Comparison of ENCODE assay signal across 2 fruit fly cellular contexts in the genomic region with DNA sequence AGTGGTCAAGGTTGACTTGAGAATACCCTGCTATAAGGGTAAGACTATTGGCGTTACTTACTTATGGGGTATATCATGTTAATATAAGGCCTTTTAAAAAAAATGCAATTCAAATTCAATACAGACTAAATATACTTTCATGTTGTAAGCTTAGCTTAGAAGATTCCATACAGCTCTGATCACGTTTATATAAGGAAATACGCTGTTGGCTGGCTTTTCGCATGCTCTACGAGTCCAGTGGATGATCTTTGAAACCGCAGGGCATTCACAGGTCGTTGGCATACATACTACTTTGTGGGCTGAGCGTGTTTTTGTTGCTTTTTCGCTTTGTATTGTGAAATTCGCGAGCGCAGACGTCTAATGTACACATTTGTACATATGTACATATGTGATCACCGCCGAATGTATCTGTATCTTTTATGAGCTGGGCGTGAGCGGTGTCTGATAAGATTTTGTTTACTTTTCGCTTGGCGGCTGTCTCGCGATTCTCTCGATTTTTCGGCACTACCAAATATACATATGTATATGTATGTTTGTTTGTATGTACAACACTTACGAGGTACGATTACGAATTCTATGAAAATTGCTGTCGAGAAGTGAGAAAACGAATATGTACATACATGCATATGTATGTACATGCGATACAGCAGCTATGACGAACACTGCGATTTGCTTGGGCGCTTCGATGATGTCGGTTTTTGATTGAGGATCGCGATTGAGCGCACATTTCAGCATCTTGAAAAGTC.
TF ChIP-seq lines count a peak whose summit lies in the region.

No protein-coding gene starts in this region.

TF ChIP-seq in whole organism, embryonic, 481 proteins besides CTCF, POLR2A, EP300 and RAD21 (continued from another document and continues in another):
- TF ChIP-seq unpg (GFP tag; optimal IDR thresholded peaks at IDR 0.05; lab: Kevin White, UChicago) (no peak), CG17912 (GFP tag; optimal IDR thresholded peaks at IDR 0.05; lab: Kevin White, UChicago) (peak; percentile 66), CG17829 (tag; optimal IDR thresholded peaks at IDR 0.05; lab: Kevin White, UChicago) (no peak), CG9797 (GFP tag; optimal IDR thresholded peaks at IDR 0.05; lab: Kevin White, UChicago) (no peak), Lim3 (GFP tag; IDR thresholded peaks at IDR 0.05; lab: Robert Waterston, UW) (no peak), mld (GFP tag; IDR thresholded peaks at IDR 0.05; lab: Robert Waterston, UW; ENCODE audit: partially characterized antibody) (no peak), CG7357 (GFP tag; IDR thresholded peaks at IDR 0.05; lab: Robert Waterston, UW) (0 out of 3 replicates have a peak, but pooled peaks have one; percentile 15), CG2199 (GFP tag; IDR thresholded peaks at IDR 0.05; lab: Robert Waterston, UW) (no peak), CG13296 (GFP tag; optimal IDR thresholded peaks at IDR 0.05; lab: Kevin White, UChicago) (peak; percentile 80), Stat92E (GFP tag; optimal IDR thresholded peaks at IDR 0.05; lab: Kevin White, UChicago) (no peak), Fer1 (GFP tag; optimal IDR thresholded peaks at IDR 0.05; lab: Kevin White, UChicago) (peak; percentile 80), Meics (GFP tag; optimal IDR thresholded peaks at IDR 0.05; lab: Kevin White, UChicago) (peak; percentile 65), ftz-f1 (GFP tag; optimal IDR thresholded peaks at IDR 0.05; lab: Kevin White, UChicago) (peak; percentile 55), Kr (GFP tag; optimal IDR thresholded peaks at IDR 0.05; lab: Kevin White, UChicago) (no peak), CG11456 (GFP tag; IDR thresholded peaks at IDR 0.05; lab: Robert Waterston, UW) (0 out of 3 replicates have a peak, but pooled peaks have one; percentile 34), Dll (GFP tag; IDR thresholded peaks at IDR 0.05; lab: Robert Waterston, UW; ENCODE audit: partially characterized antibody) (no peak), CG12299 (tag; optimal IDR thresholded peaks at IDR 0.05; lab: Kevin White, UChicago) (peak; percentile 53), CG1832 (GFP tag; optimal IDR thresholded peaks at IDR 0.05; lab: Kevin White, UChicago) (no peak), Nf-YA (GFP tag; IDR thresholded peaks at IDR 0.05; lab: Robert Waterston, UW) (no peak), CG4424 (GFP tag; optimal IDR thresholded peaks at IDR 0.05; lab: Kevin White, UChicago) (no peak), pros (GFP tag; optimal IDR thresholded peaks at IDR 0.05; lab: Kevin White, UChicago) (no peak), bigmax (GFP tag; optimal IDR thresholded peaks at IDR 0.05; lab: Kevin White, UChicago) (no peak), hth (optimal IDR thresholded peaks at IDR 0.05; lab: Kevin White, UChicago) (no peak), schlank (tag; optimal IDR thresholded peaks at IDR 0.05; lab: Kevin White, UChicago) (peak; percentile 55), hb (GFP tag; IDR thresholded peaks at IDR 0.05; lab: Robert Waterston, UW; ENCODE audit: partially characterized antibody) (no peak), CG1647 (GFP tag; optimal IDR thresholded peaks at IDR 0.05; lab: Kevin White, UChicago) (no peak), lbe (GFP tag; optimal IDR thresholded peaks at IDR 0.05; lab: Kevin White, UChicago) (peak; percentile 7), CG33557 (GFP tag; optimal IDR thresholded peaks at IDR 0.05; lab: Kevin White, UChicago) (peak; percentile 3), dysf (GFP tag; IDR thresholded peaks at IDR 0.05; lab: Robert Waterston, UW) (peak; percentile 56; the same call in 2 of the 3 replicates), sob (GFP tag; IDR thresholded peaks at IDR 0.05; lab: Robert Waterston, UW) (peak; percentile 30; the same call in 1 of the 2 replicates), nau (GFP tag; optimal IDR thresholded peaks at IDR 0.05; lab: Kevin White, UChicago) (peak; percentile 44), CG15011 (GFP tag; optimal IDR thresholded peaks at IDR 0.05; lab: Kevin White, UChicago) (peak; percentile 28), CrebB (tag; optimal IDR thresholded peaks at IDR 0.05; lab: Kevin White, UChicago) (peak; percentile 33), gsb-n (tag; optimal IDR thresholded peaks at IDR 0.05; lab: Kevin White, UChicago) (no peak), ERR (GFP tag; optimal IDR thresholded peaks at IDR 0.05; lab: Kevin White, UChicago) (peak; percentile 38), CG7987 (GFP tag; optimal IDR thresholded peaks at IDR 0.05; lab: Kevin White, UChicago) (peak; percentile 63), Rfx (GFP tag; IDR thresholded peaks at IDR 0.05; lab: Robert Waterston, UW) (peak; percentile 59; the same call in 1 of the 2 replicates), gce (GFP tag; IDR thresholded peaks at IDR 0.05; lab: Robert Waterston, UW) (0 out of 3 replicates have a peak, but pooled peaks have one; percentile 27), PHDP (tag; optimal IDR thresholded peaks at IDR 0.05; lab: Kevin White, UChicago) (peak; percentile 46), bab2 (GFP tag; optimal IDR thresholded peaks at IDR 0.05; lab: Kevin White, UChicago) (peak; percentile 62), CG2889 (GFP tag; IDR thresholded peaks at IDR 0.05; lab: Robert Waterston, UW) (no peak), Nf-YB (GFP tag; optimal IDR thresholded peaks at IDR 0.05; lab: Kevin White, UChicago) (peak; percentile 24), kni (GFP tag; optimal IDR thresholded peaks at IDR 0.05; lab: Kevin White, UChicago) (peak; percentile 57), Hsf (GFP tag; optimal IDR thresholded peaks at IDR 0.05; lab: Kevin White, UChicago) (peak; percentile 38), CG18262 (tag; optimal IDR thresholded peaks at IDR 0.05; lab: Kevin White, UChicago) (peak; percentile 18), Poxn (GFP tag; IDR thresholded peaks at IDR 0.05; lab: Robert Waterston, UW) (no peak), Fer3 (tag; optimal IDR thresholded peaks at IDR 0.05; lab: Kevin White, UChicago) (peak; percentile 51), sd (tag; optimal IDR thresholded peaks at IDR 0.05; lab: Kevin White, UChicago) (peak; percentile 42), CG14050 (GFP tag; IDR thresholded peaks at IDR 0.05; lab: Robert Waterston, UW) (no peak), CG34422 (GFP tag; IDR thresholded peaks at IDR 0.05; lab: Robert Waterston, UW) (0 out of 3 replicates have a peak, but pooled peaks have one; percentile 14), dpn (GFP tag; optimal IDR thresholded peaks at IDR 0.05; lab: Kevin White, UChicago) (peak; percentile 23 to 44), Antp (GFP tag; optimal IDR thresholded peaks at IDR 0.05; lab: Kevin White, UChicago) (peak; percentile 25), Doc3 (GFP tag; IDR thresholded peaks at IDR 0.05; lab: Robert Waterston, UW; ENCODE audit: partially characterized antibody) (no peak), CG1529 (GFP tag; optimal IDR thresholded peaks at IDR 0.05; lab: Kevin White, UChicago) (no peak), Vsx1 (GFP tag; optimal IDR thresholded peaks at IDR 0.05; lab: Kevin White, UChicago) (peak; percentile 25), cg (GFP tag; optimal IDR thresholded peaks at IDR 0.05; lab: Kevin White, UChicago) (peak; percentile 36), chif (GFP tag; optimal IDR thresholded peaks at IDR 0.05; lab: Kevin White, UChicago) (peak in 1 of 2 experiments; percentile 14), CG3726 (GFP tag; IDR thresholded peaks at IDR 0.05; lab: Robert Waterston, UW) (no peak), esg (GFP tag; conservative IDR thresholded peaks at IDR 0.05; lab: Robert Waterston, UW) (0 out of 2 replicates have a peak, but pooled peaks have one; percentile 17), tin (GFP tag; optimal IDR thresholded peaks at IDR 0.05; lab: Kevin White, UChicago) (no peak)

TF ChIP-seq in whole organism, prepupa, 60 proteins besides CTCF, POLR2A, EP300 and RAD21 (continued from another document):
- TF ChIP-seq net (GFP tag; optimal IDR thresholded peaks at IDR 0.05; lab: Kevin White, UChicago) (no peak), CG3919 (GFP tag; optimal IDR thresholded peaks at IDR 0.05; lab: Kevin White, UChicago) (peak; percentile 8), Ets96B (tag; optimal IDR thresholded peaks at IDR 0.05; lab: Kevin White, UChicago) (no peak), lz (GFP tag; optimal IDR thresholded peaks at IDR 0.05; lab: Kevin White, UChicago) (peak; percentile 39), Sox14 (GFP tag; optimal IDR thresholded peaks at IDR 0.05; lab: Kevin White, UChicago) (peak; percentile 38), Lpt (GFP tag; optimal IDR thresholded peaks at IDR 0.05; lab: Kevin White, UChicago) (no peak), CG11294 (GFP tag; IDR thresholded peaks at IDR 0.05; lab: Robert Waterston, UW) (no peak; the same call in 1 of the 2 replicates), Hr4 (GFP tag; optimal IDR thresholded peaks at IDR 0.05; lab: Kevin White, UChicago) (peak; percentile 52), Ets21C (GFP tag; optimal IDR thresholded peaks at IDR 0.05; lab: Kevin White, UChicago) (peak; percentile 24), Met (GFP tag; optimal IDR thresholded peaks at IDR 0.05; lab: Kevin White, UChicago) (peak; percentile 70), Smox (GFP tag; optimal IDR thresholded peaks at IDR 0.05; lab: Kevin White, UChicago) (peak; percentile 24)
TF ChIP-seq in whole organism, prepupa: peak in this region for 32.
